Worm (Caenorhabditis elegans) whole organism, L4 larva: ENCODE data around the gene mecr-1.
A peak's percentile ranks its signal among the peaks of the same experiment; 100 is the strongest.

ENCODE experiments used
- D1046.2 ChIP-seq: fragments of 200-800 bp; sonication (Bioruptor generic); IDR thresholded peaks from 2 replicates; pipeline ENCODE4 v1.3.6; 2022; ENCODE audit warnings: missing genetic modification characterization, missing compliant biosample characterization
- R02D3.7 ChIP-seq: fragments of 150-350 bp; sonication (generic microtip); optimal IDR thresholded peaks from 3 replicates; lab custom pipeline; 2014; ENCODE audit warnings: missing biosample characterization, missing genetic modification characterization
- T20F7.1 ChIP-seq: fragments of 200-800 bp; sonication (Bioruptor generic); optimal IDR thresholded peaks from 2 replicates; lab custom pipeline; 2018; ENCODE audit warnings: mild to moderate bottlenecking, missing genetic modification characterization, missing compliant biosample characterization
- T26A8.4 ChIP-seq: fragments of 200-800 bp; sonication (Bioruptor generic); IDR thresholded peaks from 2 replicates; pipeline ENCODE4 v1.3.6; 2022; ENCODE audit warnings: missing genetic modification characterization, missing compliant biosample characterization
- Y48G9A.11 ChIP-seq: fragments of 200-800 bp; sonication (Bioruptor generic); IDR thresholded peaks from 2 replicates; pipeline ENCODE4 v1.3.6; 2022; ENCODE audit warnings: missing genetic modification reagents, missing genetic modification characterization, missing compliant biosample characterization
- Y5F2A.4 ChIP-seq: fragments of 200-800 bp; sonication (Bioruptor generic); optimal IDR thresholded peaks from 2 replicates; lab custom pipeline; 2018; ENCODE audit warnings: mild to moderate bottlenecking, missing genetic modification characterization, missing compliant biosample characterization
- Y75B8A.6 ChIP-seq: fragments of 200-800 bp; sonication (Bioruptor generic); IDR thresholded peaks from 2 replicates; pipeline ENCODE4 v1.3.6; 2022; ENCODE audit warnings: missing genetic modification reagents, missing genetic modification characterization, missing compliant biosample characterization
- ZK337.2 ChIP-seq: fragments of 200-800 bp; sonication (Bioruptor generic); IDR thresholded peaks from 2 replicates; pipeline ENCODE4 v1.3.6; 2022; ENCODE audit warnings: missing genetic modification reagents, missing genetic modification characterization, missing compliant biosample characterization
- aly-2 ChIP-seq: sonication (generic microtip); optimal IDR thresholded peaks from 2 replicates; lab custom pipeline; 2018; ENCODE audit warnings: missing biosample characterization, missing genetic modification characterization
- arid-1 ChIP-seq: fragments of 200-800 bp; sonication (Bioruptor generic); conservative IDR thresholded peaks from 2 replicates; pipeline ENCODE4 v1.3.6; 2022; ENCODE audit warnings: missing genetic modification reagents, missing genetic modification characterization, missing compliant biosample characterization
- ceh-20 ChIP-seq: fragments of 200-800 bp; sonication (Bioruptor generic); IDR thresholded peaks from 2 replicates; pipeline ENCODE4 v1.3.6; 2022; ENCODE audit warnings: missing genetic modification reagents, missing genetic modification characterization, missing compliant biosample characterization
- ceh-28 ChIP-seq: fragments of 150-350 bp; optimal IDR thresholded peaks from 2 replicates; lab custom pipeline; 2014; ENCODE audit warnings: missing biosample characterization, missing genetic modification reagents, missing genetic modification characterization
- ceh-32 ChIP-seq: sonication (generic microtip); optimal IDR thresholded peaks from 2 replicates; lab custom pipeline; 2016; ENCODE audit warnings: mild to moderate bottlenecking, missing genetic modification characterization, missing compliant biosample characterization; ENCODE audit not compliant: poor library complexity
- ces-1 ChIP-seq: fragments of 150-350 bp; sonication (generic microtip); optimal IDR thresholded peaks from 4 replicates; lab custom pipeline; 2014; ENCODE audit warnings: missing biosample characterization, missing genetic modification reagents, missing genetic modification characterization
- cey-2 ChIP-seq: sonication (generic microtip); optimal IDR thresholded peaks from 3 replicates; lab custom pipeline; 2017; ENCODE audit warnings: missing genetic modification characterization, mild to moderate bottlenecking, missing compliant biosample characterization, antibody characterized with exemption, borderline replicate concordance; ENCODE audit not compliant: insufficient read depth
- ctbp-1 ChIP-seq: fragments of 200-800 bp; sonication (Bioruptor generic); IDR thresholded peaks from 2 replicates; pipeline ENCODE4 v1.3.6; 2022; ENCODE audit warnings: missing genetic modification reagents, missing genetic modification characterization, missing compliant biosample characterization
- daf-19 ChIP-seq: fragments of 200-800 bp; sonication (Bioruptor generic); conservative IDR thresholded peaks from 2 replicates; pipeline ENCODE4 v1.3.6; 2022; ENCODE audit warnings: missing genetic modification characterization, missing compliant biosample characterization
- dmd-6 ChIP-seq: fragments of 200-800 bp; sonication (Bioruptor generic); IDR thresholded peaks from 2 replicates; pipeline ENCODE4 v1.3.6; 2022; ENCODE audit warnings: missing genetic modification reagents, missing genetic modification characterization, missing compliant biosample characterization
- dpl-1 ChIP-seq: fragments of 150-350 bp; optimal IDR thresholded peaks from 2 replicates; lab custom pipeline; 2014; ENCODE audit warnings: missing biosample characterization, missing genetic modification reagents, missing genetic modification characterization
- duxl-1 ChIP-seq: sonication (generic microtip); optimal IDR thresholded peaks from 2 replicates; lab custom pipeline; 2016; ENCODE audit warnings: mild to moderate bottlenecking, missing genetic modification characterization, moderate library complexity, missing compliant biosample characterization; ENCODE audit not compliant: poor library complexity
- dve-1 ChIP-seq: sonication (generic microtip); optimal IDR thresholded peaks from 2 replicates; lab custom pipeline; 2017; ENCODE audit warnings: antibody characterized with exemption, mild to moderate bottlenecking, missing genetic modification characterization, missing compliant biosample characterization; ENCODE audit not compliant: insufficient read depth
- fkh-10 ChIP-seq: fragments of 150-350 bp; optimal IDR thresholded peaks from 2 replicates; lab custom pipeline; 2014; ENCODE audit warnings: missing biosample characterization, missing genetic modification reagents, missing genetic modification characterization
- gei-8 ChIP-seq: fragments of 200-800 bp; sonication (Bioruptor generic); optimal IDR thresholded peaks from 2 replicates; lab custom pipeline; 2018; ENCODE audit warnings: mild to moderate bottlenecking, missing genetic modification characterization, missing compliant biosample characterization
- hif-1 ChIP-seq, 2 experiments: sonication (generic microtip); optimal IDR thresholded peaks; 2 replicates each; lab custom pipeline; 2016 to 2017; ENCODE audit warnings: missing compliant biosample characterization in 2 of 2, missing genetic modification characterization in 2 of 2, missing genetic modification reagents in 2 of 2, missing genotype in 2 of 2, mild to moderate bottlenecking in 1 of 2
- hlh-30 ChIP-seq: sonication (generic microtip); optimal IDR thresholded peaks from 2 replicates; lab custom pipeline; 2017; ENCODE audit warnings: antibody characterized with exemption, mild to moderate bottlenecking, missing genetic modification characterization, missing compliant biosample characterization; ENCODE audit not compliant: insufficient read depth
- lin-13 ChIP-seq: fragments of 150-350 bp; optimal IDR thresholded peaks from 2 replicates; lab custom pipeline; 2014; ENCODE audit warnings: missing biosample characterization, missing genetic modification reagents, missing genetic modification characterization
- lin-15B ChIP-seq: fragments of 150-350 bp; sonication (generic microtip); optimal IDR thresholded peaks from 3 replicates; lab custom pipeline; 2014; ENCODE audit warnings: missing biosample characterization, missing genetic modification characterization
- lir-3 ChIP-seq: sonication (generic microtip); optimal IDR thresholded peaks from 2 replicates; lab custom pipeline; 2016; ENCODE audit warnings: mild to moderate bottlenecking, missing genetic modification characterization, missing compliant biosample characterization
- lsy-2 ChIP-seq, 2 experiments: fragments of 150-350 bp in 1 of 2; sonication (generic microtip) in 1 of 2; optimal IDR thresholded peaks; 2 replicates each; lab custom pipeline; 2014 to 2017; ENCODE audit warnings: missing biosample characterization in 2 of 2, missing genetic modification characterization in 2 of 2
- madf-5 ChIP-seq, 2 experiments: fragments of 200-800 bp; sonication (Bioruptor generic); IDR thresholded peaks; 2 replicates each; pipeline ENCODE4 v1.3.6; 2022; ENCODE audit warnings: missing compliant biosample characterization in 2 of 2, missing genetic modification characterization in 2 of 2
- mep-1 ChIP-seq: fragments of 150-350 bp; sonication (generic microtip); optimal IDR thresholded peaks from 3 replicates; lab custom pipeline; 2014; ENCODE audit warnings: missing biosample characterization, missing genetic modification characterization
- mxl-2 ChIP-seq: fragments of 200-800 bp; sonication (Bioruptor generic); conservative IDR thresholded peaks from 2 replicates; pipeline ENCODE4 v1.3.6; 2022; ENCODE audit warnings: missing genetic modification reagents, missing genetic modification characterization, missing compliant biosample characterization
- nhr-102 ChIP-seq: sonication (generic microtip); optimal IDR thresholded peaks from 2 replicates; lab custom pipeline; 2016; ENCODE audit warnings: mild to moderate bottlenecking, missing genetic modification characterization, moderate library complexity, missing compliant biosample characterization
- nhr-11 ChIP-seq: fragments of 150-350 bp; optimal IDR thresholded peaks from 2 replicates; lab custom pipeline; 2014; ENCODE audit warnings: missing biosample characterization, missing genetic modification characterization
- nhr-111 ChIP-seq: fragments of 200-800 bp; sonication (Bioruptor generic); optimal IDR thresholded peaks from 2 replicates; lab custom pipeline; 2018; ENCODE audit warnings: mild to moderate bottlenecking, missing genetic modification characterization, missing compliant biosample characterization
- nhr-41 ChIP-seq: fragments of 200-800 bp; sonication (Bioruptor generic); IDR thresholded peaks from 2 replicates; pipeline ENCODE4 v1.3.6; 2022; ENCODE audit warnings: missing genetic modification reagents, missing genetic modification characterization, missing compliant biosample characterization
- nhr-76 ChIP-seq: fragments of 150-350 bp; optimal IDR thresholded peaks from 2 replicates; lab custom pipeline; 2014; ENCODE audit warnings: missing biosample characterization, missing genetic modification characterization
- nhr-77 ChIP-seq: fragments of 150-350 bp; optimal IDR thresholded peaks from 2 replicates; lab custom pipeline; 2014; ENCODE audit warnings: missing biosample characterization, missing genetic modification characterization
- saeg-2 ChIP-seq: fragments of 200-800 bp; sonication (Bioruptor generic); IDR thresholded peaks from 2 replicates; pipeline ENCODE4 v1.3.6; 2022; ENCODE audit warnings: missing genetic modification reagents, missing genetic modification characterization, missing compliant biosample characterization
- sdz-12 ChIP-seq: fragments of 200-800 bp; sonication (Bioruptor generic); optimal IDR thresholded peaks from 2 replicates; lab custom pipeline; 2018; ENCODE audit warnings: mild to moderate bottlenecking, missing genetic modification characterization, missing compliant biosample characterization
- set-16 ChIP-seq: fragments of 200-800 bp; sonication (Bioruptor generic); IDR thresholded peaks from 2 replicates; pipeline ENCODE4 v1.3.6; 2022; ENCODE audit warnings: missing genetic modification reagents, missing genetic modification characterization, missing compliant biosample characterization
- skn-1 ChIP-seq: fragments of 150-350 bp; optimal IDR thresholded peaks from 2 replicates; lab custom pipeline; 2014; ENCODE audit warnings: missing biosample characterization, missing genetic modification characterization
- snpc-1.2 ChIP-seq: fragments of 200-800 bp; sonication (Bioruptor generic); IDR thresholded peaks from 2 replicates; pipeline ENCODE4 v1.3.6; 2022; ENCODE audit warnings: missing genetic modification reagents, missing genetic modification characterization, missing compliant biosample characterization
- spr-1 ChIP-seq: sonication (generic microtip); optimal IDR thresholded peaks from 2 replicates; lab custom pipeline; 2016; ENCODE audit warnings: mild to moderate bottlenecking, missing genetic modification characterization, missing compliant biosample characterization
- spr-3 ChIP-seq: fragments of 200-800 bp; sonication (Bioruptor generic); optimal IDR thresholded peaks from 2 replicates; lab custom pipeline; 2018; ENCODE audit warnings: mild to moderate bottlenecking, missing genetic modification characterization, missing compliant biosample characterization
- unc-62 ChIP-seq, 3 experiments: fragments of 150-350 bp in 1 of 3; sonication (generic microtip); optimal IDR thresholded peaks in 2 of 3; peaks in 1 of 3; 1 replicate in 1 of 3; 2 replicates in 2 of 3; lab custom pipeline; 2014 to 2017; ENCODE audit warnings: missing biosample characterization in 3 of 3, missing genetic modification characterization in 3 of 3, missing genetic modification reagents in 3 of 3, missing genotype in 1 of 3
- zfp-2 ChIP-seq: sonication (generic microtip); optimal IDR thresholded peaks from 2 replicates; lab custom pipeline; 2016; ENCODE audit warnings: mild to moderate bottlenecking, missing genetic modification characterization, missing compliant biosample characterization
- zfp-3 ChIP-seq: fragments of 200-800 bp; sonication (Bioruptor generic); conservative IDR thresholded peaks from 2 replicates; pipeline ENCODE4 v1.3.6; 2022; ENCODE audit warnings: missing genetic modification reagents, missing genetic modification characterization, missing compliant biosample characterization
- ztf-11 ChIP-seq: fragments of 150-350 bp; optimal IDR thresholded peaks from 2 replicates; lab custom pipeline; 2014; ENCODE audit warnings: missing biosample characterization, missing genetic modification characterization

mecr-1 gene

DNA sequence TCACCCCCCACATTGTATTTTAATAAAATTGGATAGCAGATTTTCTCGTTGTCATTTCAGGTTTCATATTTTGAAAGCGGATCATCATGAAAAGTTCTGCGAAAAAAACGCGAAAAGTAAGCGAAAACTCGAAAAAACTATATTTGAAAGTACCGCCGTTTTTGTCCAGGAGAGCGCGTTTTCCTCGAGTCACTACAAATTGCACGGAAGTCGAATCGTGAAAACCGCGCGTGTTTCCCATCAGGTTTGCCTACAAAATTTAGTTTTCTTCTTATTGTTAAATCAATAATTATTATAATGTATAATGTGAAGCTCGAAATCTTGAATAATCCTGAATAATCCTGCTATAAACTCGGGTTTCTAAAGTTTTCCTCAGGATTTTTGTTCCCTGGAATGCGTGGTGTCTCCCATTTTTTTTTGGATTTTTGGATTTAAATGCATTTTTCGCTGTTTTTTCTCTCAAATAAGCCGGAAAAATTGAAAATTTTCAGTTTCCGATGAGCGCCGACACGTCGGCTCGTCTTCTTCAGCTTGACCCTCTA lies 12.6 kb upstream of the mecr-1 start, which contains the start of gene btf-1 (continued):
- TF ChIP-seq lin-13: peak; percentile 43
- no peak for TF ChIP-seq saeg-2 (GFP tag; lab: Robert Waterston, UW)
- no peak for TF ChIP-seq set-16 (GFP tag; lab: Robert Waterston, UW)
- TF ChIP-seq nhr-76: no peak
- TF ChIP-seq arid-1 (GFP tag; lab: Robert Waterston, UW): peak; percentile 65; the same call in 1 of the 2 replicates
- TF ChIP-seq nhr-77 (tag; lab: Kevin White, UChicago): peak; percentile 54
- TF ChIP-seq Y75B8A.6 (GFP tag; lab: Robert Waterston, UW): no peak
- peak in 1 of 2 experiments; percentile 69 for TF ChIP-seq unc-62 (GFP tag; optimal IDR thresholded peaks at IDR 0.05 in 1 of 2; lab: Kevin White, UChicago)
- TF ChIP-seq unc-62 (tag; optimal IDR thresholded peaks at IDR 0.05; lab: Kevin White, UChicago): no peak
- TF ChIP-seq ceh-28 (tag; lab: Kevin White, UChicago): no peak
- TF ChIP-seq nhr-11 (tag; lab: Kevin White, UChicago): peak; percentile 52
- TF ChIP-seq aly-2 (tag; lab: Kevin White, UChicago): no peak
- peak; percentile 20 for TF ChIP-seq spr-3
- peak; percentile 61 for TF ChIP-seq nhr-102
- no peak for TF ChIP-seq R02D3.7 (tag; lab: Kevin White, UChicago)
- TF ChIP-seq cey-2 (tag; lab: Kevin White, UChicago): no peak
- no peak for TF ChIP-seq D1046.2
- peak; percentile 92 for TF ChIP-seq dve-1 (tag; lab: Kevin White, UChicago)
- TF ChIP-seq daf-19 (GFP tag; lab: Robert Waterston, UW): no peak
- TF ChIP-seq hif-1 (tag; optimal IDR thresholded peaks at IDR 0.05; lab: Kevin White, UChicago): peak in 1 of 2 experiments; percentile 86
- peak; percentile 61 for TF ChIP-seq fkh-10
- TF ChIP-seq ctbp-1 (GFP tag; lab: Robert Waterston, UW): no peak
- no peak for TF ChIP-seq ztf-11
- peak; percentile 59 for TF ChIP-seq sdz-12 (GFP tag; lab: Kevin White, UChicago)
- TF ChIP-seq dmd-6 (GFP tag; lab: Robert Waterston, UW): peak; percentile 38
- TF ChIP-seq T26A8.4 (GFP tag; lab: Robert Waterston, UW): peak; percentile 69
- no peak for TF ChIP-seq nhr-41 (GFP tag; lab: Robert Waterston, UW)
- peak; percentile 18 to 82 for TF ChIP-seq lsy-2 (tag; optimal IDR thresholded peaks at IDR 0.05; lab: Kevin White, UChicago)
- TF ChIP-seq hlh-30 (tag; lab: Kevin White, UChicago): peak; percentile 36
- TF ChIP-seq lir-3 (tag; lab: Kevin White, UChicago): peak; percentile 54
- TF ChIP-seq gei-8 (GFP tag; lab: Kevin White, UChicago): peak; percentile 9
- peak; percentile 61 for TF ChIP-seq ceh-20 (GFP tag; lab: Robert Waterston, UW)
- TF ChIP-seq spr-1 (tag; lab: Kevin White, UChicago): peak; percentile 55
- TF ChIP-seq nhr-111: peak; percentile 30
- TF ChIP-seq madf-5 (GFP tag; IDR thresholded peaks at IDR 0.05; lab: Robert Waterston, UW): no peak
- peak; percentile 94 for TF ChIP-seq dpl-1
- TF ChIP-seq ces-1: no peak
- TF ChIP-seq mxl-2 (GFP tag; lab: Robert Waterston, UW): no peak
- TF ChIP-seq zfp-2 (tag; lab: Kevin White, UChicago): no peak
- TF ChIP-seq T20F7.1: no peak
- 0 out of 2 replicates have a peak, but pooled peaks have one; percentile 17 for TF ChIP-seq snpc-1.2 (GFP tag; lab: Robert Waterston, UW)
- TF ChIP-seq Y5F2A.4 (GFP tag; lab: Kevin White, UChicago): no peak
- TF ChIP-seq skn-1 (tag; lab: Kevin White, UChicago): no peak
- peak; percentile 86 for TF ChIP-seq mep-1 (tag; lab: Kevin White, UChicago)
- peak; percentile 78 for TF ChIP-seq duxl-1 (tag; lab: Kevin White, UChicago)
- TF ChIP-seq zfp-3 (GFP tag; lab: Robert Waterston, UW): peak; percentile 72
- peak; percentile 27; the same call in 1 of the 2 replicates for TF ChIP-seq Y48G9A.11
- no peak for TF ChIP-seq ZK337.2 (GFP tag; lab: Robert Waterston, UW)
- TF ChIP-seq lin-15B (tag; lab: Kevin White, UChicago): peak; percentile 0
- no peak for TF ChIP-seq ceh-32 (tag; lab: Kevin White, UChicago)
